Fruit fly (Drosophila melanogaster): ENCODE data around the gene Srp14.

dm6 chr3R:20573326-20573725 lies 6.6 kb upstream of the Srp14 start:
- TF ChIP-seq CG17806 (tag; optimal IDR thresholded peaks at IDR 0.05) (no peak), fd96Ca (GFP tag; IDR thresholded peaks at IDR 0.05) (no peak), EcR (GFP tag; optimal IDR thresholded peaks at IDR 0.05) (no peak), CG8159 (tag; optimal IDR thresholded peaks at IDR 0.05) (no peak), gl (tag; optimal IDR thresholded peaks at IDR 0.05) (no peak), CG13204 (GFP tag; optimal IDR thresholded peaks at IDR 0.05) (no peak), CG14655 (GFP tag; optimal IDR thresholded peaks at IDR 0.05) (no peak), CG8301 (tag; optimal IDR thresholded peaks at IDR 0.05) (no peak), D1 (tag; optimal IDR thresholded peaks at IDR 0.05) (no peak), CG4496 (GFP tag; IDR thresholded peaks at IDR 0.05) (no peak), CG12605 (GFP tag; IDR thresholded peaks at IDR 0.05) (no peak), Pif1A (GFP tag; optimal IDR thresholded peaks at IDR 0.05) (no peak), rn (GFP tag; IDR thresholded peaks at IDR 0.05) (no peak)

All from whole organism, pupa.